Worm (Caenorhabditis elegans): Measurements from ENCODE around the gene T28H10.2.

DNA sequence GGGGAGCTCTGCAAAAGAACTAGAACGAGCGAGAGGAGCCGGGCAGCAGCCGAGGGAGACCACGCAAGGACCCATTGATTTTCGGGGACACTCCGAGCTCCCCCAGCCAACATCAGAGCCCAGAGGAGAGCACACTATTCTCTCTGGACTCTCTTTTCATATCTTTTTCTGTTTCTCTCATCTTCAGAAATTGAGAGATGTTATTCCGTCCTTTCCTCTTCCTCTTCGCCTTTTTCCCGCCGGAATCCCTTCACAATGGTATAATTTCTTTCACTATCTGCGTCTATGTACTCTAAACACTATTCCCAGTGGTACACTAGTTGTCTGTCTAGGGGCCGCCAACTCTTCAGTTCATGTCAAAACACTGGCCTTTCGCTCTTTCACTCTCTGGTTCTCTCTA is 47.4 kb downstream of the T28H10.2 start:
- TF ChIP-seq dmd-9 (GFP tag; IDR thresholded peaks at IDR 0.05) (no peak), vab-7 (GFP tag; IDR thresholded peaks at IDR 0.05) (0 out of 2 replicates have a peak, but pooled peaks have one; percentile 38), mdl-1 (tag; optimal IDR thresholded peaks at IDR 0.05) (peak in 1 of 2 experiments; percentile 68), snpc-1.2 (GFP tag; IDR thresholded peaks at IDR 0.05) (no peak), lir-3 (tag; optimal IDR thresholded peaks at IDR 0.05) (no peak), dmd-6 (GFP tag; IDR thresholded peaks at IDR 0.05) (peak; percentile 60), fos-1 (tag; optimal IDR thresholded peaks at IDR 0.05) (no peak), lin-39 (tag; optimal IDR thresholded peaks at IDR 0.05) (no peak), ztf-11 (tag; optimal IDR thresholded peaks at IDR 0.05) (no peak), nhr-237 (tag; optimal IDR thresholded peaks at IDR 0.05) (no peak), unc-130 (GFP tag; optimal IDR thresholded peaks at IDR 0.05) (no peak), Y105C5A.15 (GFP tag; IDR thresholded peaks at IDR 0.05) (no peak)

Data from whole organism, L4 larva.